Fruit fly (Drosophila melanogaster): ENCODE measurements around the gene nkd.

The nkd gene

DNA sequence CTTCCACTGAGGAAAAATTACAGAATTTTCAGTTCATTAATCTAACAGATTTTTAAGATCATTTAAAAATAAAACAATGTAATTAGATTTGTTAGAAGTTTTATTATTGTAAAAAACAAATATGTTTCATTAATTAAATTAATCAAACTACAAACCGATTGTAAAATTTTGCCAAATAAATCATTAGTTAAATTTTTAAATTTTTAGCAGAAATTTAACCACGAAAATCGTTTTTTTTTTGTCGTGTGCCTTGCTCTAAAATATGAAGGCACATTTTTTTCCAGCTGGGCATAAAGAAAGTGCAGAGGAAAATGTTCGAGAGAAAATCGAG, 28.6 kb upstream of the nkd start (continued):
- TF ChIP-seq Xbp1 (GFP tag; optimal IDR thresholded peaks at IDR 0.05) = peak; percentile 34
- TF ChIP-seq CG2678 (tag; optimal IDR thresholded peaks at IDR 0.05) = peak; percentile 73
- peak in 1 of 2 experiments; percentile 3 for TF ChIP-seq dpn (GFP tag; optimal IDR thresholded peaks at IDR 0.05)
- TF ChIP-seq crc (GFP tag; optimal IDR thresholded peaks at IDR 0.05) = no peak
- no peak for TF ChIP-seq CG8281 (tag; optimal IDR thresholded peaks at IDR 0.05)
- no peak for TF ChIP-seq CG6272 (GFP tag; IDR thresholded peaks at IDR 0.05)
- TF ChIP-seq odd (GFP tag; optimal IDR thresholded peaks at IDR 0.05) = no peak
- no peak for TF ChIP-seq hkb (optimal IDR thresholded peaks at IDR 0.05)
- TF ChIP-seq hkb (GFP tag; IDR thresholded peaks at IDR 0.05) = peak; percentile 26; the same call in 1 of the 2 replicates
- no peak for TF ChIP-seq CG32767 (GFP tag; IDR thresholded peaks at IDR 0.05)
- TF ChIP-seq zf30C (GFP tag; optimal IDR thresholded peaks at IDR 0.05) = no peak
- TF ChIP-seq Ada2b (GFP tag; IDR thresholded peaks at IDR 0.05) = no peak
- no peak for TF ChIP-seq CG13894 (tag; optimal IDR thresholded peaks at IDR 0.05)
- no peak for TF ChIP-seq tna (GFP tag; IDR thresholded peaks at IDR 0.05; ENCODE audit: partially characterized antibody)
- no peak for TF ChIP-seq crp (GFP tag; optimal IDR thresholded peaks at IDR 0.05)
- no peak for TF ChIP-seq CG17328 (GFP tag; IDR thresholded peaks at IDR 0.05)
- TF ChIP-seq slp2 (GFP tag; optimal IDR thresholded peaks at IDR 0.05) = no peak
- no peak for TF ChIP-seq Hr39 (optimal IDR thresholded peaks at IDR 0.05)
- TF ChIP-seq ato (GFP tag; IDR thresholded peaks at IDR 0.05; ENCODE audit: partially characterized antibody) = no peak
- TF ChIP-seq ac (GFP tag; optimal IDR thresholded peaks at IDR 0.05) = no peak
- no peak for TF ChIP-seq CG33213 (GFP tag; optimal IDR thresholded peaks at IDR 0.05)
- no peak for TF ChIP-seq Ets65A (GFP tag)
- no peak for TF ChIP-seq bbx (GFP tag; IDR thresholded peaks at IDR 0.05; ENCODE audit: partially characterized antibody)
- no peak for TF ChIP-seq lilli (GFP tag; optimal IDR thresholded peaks at IDR 0.05)
- no peak for TF ChIP-seq CG8944 (GFP tag; optimal IDR thresholded peaks at IDR 0.05)
- no peak for TF ChIP-seq CG11247 (GFP tag; IDR thresholded peaks at IDR 0.05)
- no peak for TF ChIP-seq Awh (GFP tag; IDR thresholded peaks at IDR 0.05)
- TF ChIP-seq CG4820 (GFP tag; optimal IDR thresholded peaks at IDR 0.05) = no peak
- TF ChIP-seq CG17912 (GFP tag; optimal IDR thresholded peaks at IDR 0.05) = no peak
- TF ChIP-seq sim (GFP tag; IDR thresholded peaks at IDR 0.05) = no peak
- TF ChIP-seq CG9797 (GFP tag; optimal IDR thresholded peaks at IDR 0.05) = no peak
- TF ChIP-seq CG3065 (GFP tag; optimal IDR thresholded peaks at IDR 0.05) = no peak
- TF ChIP-seq ATbp (GFP tag; optimal IDR thresholded peaks at IDR 0.05) = peak; percentile 67
- no peak for TF ChIP-seq bowl (GFP tag; IDR thresholded peaks at IDR 0.05)
- no peak for TF ChIP-seq scrt (GFP tag; optimal IDR thresholded peaks at IDR 0.05)
- peak in 1 of 3 experiments; percentile 5 for TF ChIP-seq Stat92E (GFP tag; optimal IDR thresholded peaks at IDR 0.05)
- no peak for TF ChIP-seq dati (GFP tag; IDR thresholded peaks at IDR 0.05)
- no peak for TF ChIP-seq CG10366 (GFP tag; IDR thresholded peaks at IDR 0.05)
- TF ChIP-seq sqz (GFP tag; optimal IDR thresholded peaks at IDR 0.05) = no peak
- TF ChIP-seq CG4360 (GFP tag; IDR thresholded peaks at IDR 0.05) = no peak
- no peak for TF ChIP-seq fd102C (GFP tag; optimal IDR thresholded peaks at IDR 0.05)
- TF ChIP-seq Rx (GFP tag; IDR thresholded peaks at IDR 0.05) = no peak
- TF ChIP-seq CG13424 (tag; optimal IDR thresholded peaks at IDR 0.05) = peak; percentile 73
- no peak for TF ChIP-seq GATAe (GFP tag; conservative IDR thresholded peaks at IDR 0.05)
- no peak for TF ChIP-seq pb (GFP tag; optimal IDR thresholded peaks at IDR 0.05)
- TF ChIP-seq CG16815 (GFP tag; optimal IDR thresholded peaks at IDR 0.05) = no peak
- TF ChIP-seq CG1603 (tag; optimal IDR thresholded peaks at IDR 0.05) = no peak
- TF ChIP-seq nom (GFP tag; optimal IDR thresholded peaks at IDR 0.05) = no peak
- TF ChIP-seq CG9932 (GFP tag; IDR thresholded peaks at IDR 0.05) = no peak
- no peak for TF ChIP-seq emc (GFP tag; optimal IDR thresholded peaks at IDR 0.05)
- no peak for TF ChIP-seq Dbx (GFP tag; IDR thresholded peaks at IDR 0.05)
- no peak for TF ChIP-seq CG34224 (GFP tag; IDR thresholded peaks at IDR 0.05; ENCODE audit: partially characterized antibody)
- peak; percentile 63 for TF ChIP-seq CG7556 (GFP tag; optimal IDR thresholded peaks at IDR 0.05)
